Worm (Caenorhabditis elegans) whole organism, late embryonic: Measurements from ENCODE around the gene lir-2.

Experiments
- T23F11.4 ChIP-seq: fragments of 200-800 bp; sonication (Bioruptor generic); optimal IDR thresholded peaks from 2 replicates; lab custom pipeline; 2018; ENCODE audit warnings: mild to moderate bottlenecking, missing genetic modification characterization, missing compliant biosample characterization
- ceh-31 ChIP-seq: sonication (generic microtip); optimal IDR thresholded peaks from 2 replicates; lab custom pipeline; 2016; ENCODE audit warnings: missing genetic modification characterization, missing compliant biosample characterization
- ceh-48 ChIP-seq: sonication (generic microtip); optimal IDR thresholded peaks from 2 replicates; lab custom pipeline; 2016; ENCODE audit warnings: missing genetic modification characterization, inconsistent platforms, missing compliant biosample characterization
- ets-4 ChIP-seq: sonication (generic microtip); optimal IDR thresholded peaks from 2 replicates; lab custom pipeline; 2016; ENCODE audit warnings: missing genetic modification characterization, missing compliant biosample characterization
- nfya-1 ChIP-seq: sonication (generic microtip); optimal IDR thresholded peaks from 2 replicates; lab custom pipeline; 2017; ENCODE audit warnings: missing genetic modification characterization, mild to moderate bottlenecking, missing compliant biosample characterization, antibody characterized with exemption, moderate library complexity
- odd-2 ChIP-seq: sonication (generic microtip); optimal IDR thresholded peaks from 2 replicates; lab custom pipeline; 2017; ENCODE audit warnings: antibody characterized with exemption, mild to moderate bottlenecking, missing genetic modification characterization, missing compliant biosample characterization
- pha-4 ChIP-seq: fragments of 150-350 bp; optimal IDR thresholded peaks from 2 replicates; lab custom pipeline; 2018; ENCODE audit warnings: missing biosample characterization, missing genetic modification reagents, missing genetic modification characterization
- pqm-1 ChIP-seq: sonication (generic microtip); optimal IDR thresholded peaks from 2 replicates; lab custom pipeline; 2016; ENCODE audit warnings: missing genetic modification characterization, missing compliant biosample characterization
- ref-2 ChIP-seq: sonication (generic microtip); optimal IDR thresholded peaks from 2 replicates; lab custom pipeline; 2016; ENCODE audit warnings: missing genetic modification characterization, missing compliant biosample characterization
- rnt-1 ChIP-seq: sonication (generic microtip); optimal IDR thresholded peaks from 2 replicates; lab custom pipeline; 2016; ENCODE audit warnings: missing genetic modification characterization, missing compliant biosample characterization
- syd-9 ChIP-seq: sonication (generic microtip); optimal IDR thresholded peaks from 2 replicates; lab custom pipeline; 2016; ENCODE audit warnings: mild to moderate bottlenecking, missing genetic modification characterization, moderate library complexity, missing compliant biosample characterization
- ttx-3 ChIP-seq: sonication (generic microtip); optimal IDR thresholded peaks from 2 replicates; lab custom pipeline; 2016; ENCODE audit warnings: missing genetic modification reagents, missing genetic modification characterization, missing compliant biosample characterization
- unc-55 ChIP-seq: sonication (generic microtip); optimal IDR thresholded peaks from 2 replicates; lab custom pipeline; 2017; ENCODE audit warnings: missing biosample characterization, missing genetic modification reagents, missing genetic modification characterization
- unc-86 ChIP-seq: sonication (generic microtip); optimal IDR thresholded peaks from 2 replicates; lab custom pipeline; 2016; ENCODE audit warnings: missing genetic modification characterization, missing compliant biosample characterization

ce11 chrII:7704387-7704786, 37.3 kb downstream of the lir-2 start:
- no peak for TF ChIP-seq ceh-48 (tag; lab: Kevin White, UChicago)
- no peak for TF ChIP-seq unc-86
- TF ChIP-seq unc-55 (GFP tag; lab: Kevin White, UChicago), result no peak
- no peak for TF ChIP-seq ttx-3
- no peak for TF ChIP-seq ceh-31 (tag; lab: Kevin White, UChicago)
- TF ChIP-seq nfya-1 (tag; lab: Kevin White, UChicago), result no peak
- TF ChIP-seq T23F11.4 (GFP tag; lab: Kevin White, UChicago), result no peak
- no peak for TF ChIP-seq ets-4
- no peak for TF ChIP-seq ref-2
- no peak for TF ChIP-seq pqm-1
- TF ChIP-seq rnt-1 (tag; lab: Kevin White, UChicago), result no peak
- TF ChIP-seq syd-9 (tag; lab: Kevin White, UChicago), result no peak
- no peak for TF ChIP-seq odd-2 (tag; lab: Kevin White, UChicago)
- TF ChIP-seq pha-4 (tag; lab: Kevin White, UChicago), result no peak
